Worm (Caenorhabditis elegans) whole organism, L2 larva: Measurements from ENCODE around the gene lact-8.

ENCODE experiments used
- R02D3.7 ChIP-seq: fragments of 150-350 bp; optimal IDR thresholded peaks from 2 replicates; lab custom pipeline; 2014; ENCODE audit warnings: missing biosample characterization, missing genetic modification characterization
- Y55F3AM.14 ChIP-seq: fragments of 200-800 bp; sonication (Bioruptor generic); optimal IDR thresholded peaks from 2 replicates; lab custom pipeline; 2018; ENCODE audit warnings: mild to moderate bottlenecking, missing genetic modification characterization, missing compliant biosample characterization
- ZK546.5 ChIP-seq: sonication (generic microtip); optimal IDR thresholded peaks from 2 replicates; lab custom pipeline; 2017; ENCODE audit warnings: missing biosample characterization, missing genetic modification characterization
- alr-1 ChIP-seq: fragments of 150-350 bp; optimal IDR thresholded peaks from 2 replicates; lab custom pipeline; 2014; ENCODE audit warnings: missing biosample characterization, missing genetic modification characterization
- ama-1 ChIP-seq: fragments of 150-350 bp; optimal IDR thresholded peaks from 2 replicates; lab custom pipeline; 2018; ENCODE audit warnings: inconsistent platforms
- lin-39 ChIP-seq: fragments of 150-350 bp; optimal IDR thresholded peaks from 2 replicates; lab custom pipeline; 2014; ENCODE audit warnings: missing biosample characterization, missing genetic modification reagents, missing genetic modification characterization
- mdl-1 ChIP-seq, 2 experiments: fragments of 150-350 bp in 1 of 2; sonication (generic microtip) in 1 of 2; optimal IDR thresholded peaks; 2 replicates each; lab custom pipeline; 2017; ENCODE audit warnings: missing biosample characterization in 2 of 2, missing genetic modification characterization in 2 of 2
- nhr-11 ChIP-seq: fragments of 150-350 bp; optimal IDR thresholded peaks from 2 replicates; lab custom pipeline; 2014; ENCODE audit warnings: missing biosample characterization, missing genetic modification characterization
- nhr-23 ChIP-seq: fragments of 150-350 bp; optimal IDR thresholded peaks from 2 replicates; lab custom pipeline; 2014; ENCODE audit warnings: missing biosample characterization, missing genetic modification reagents, missing genetic modification characterization
- nhr-77 ChIP-seq: fragments of 150-350 bp; optimal IDR thresholded peaks from 2 replicates; lab custom pipeline; 2014; ENCODE audit warnings: missing biosample characterization, missing genetic modification characterization
- peb-1 ChIP-seq: fragments of 150-350 bp; optimal IDR thresholded peaks from 2 replicates; lab custom pipeline; 2014; ENCODE audit warnings: missing biosample characterization, missing genetic modification characterization
- zag-1 ChIP-seq: fragments of 150-350 bp; optimal IDR thresholded peaks from 2 replicates; lab custom pipeline; 2014; ENCODE audit warnings: missing biosample characterization, missing genetic modification characterization
- ztf-11 ChIP-seq: sonication (generic microtip); optimal IDR thresholded peaks from 2 replicates; lab custom pipeline; 2017; ENCODE audit warnings: missing biosample characterization, missing genetic modification characterization

DNA sequence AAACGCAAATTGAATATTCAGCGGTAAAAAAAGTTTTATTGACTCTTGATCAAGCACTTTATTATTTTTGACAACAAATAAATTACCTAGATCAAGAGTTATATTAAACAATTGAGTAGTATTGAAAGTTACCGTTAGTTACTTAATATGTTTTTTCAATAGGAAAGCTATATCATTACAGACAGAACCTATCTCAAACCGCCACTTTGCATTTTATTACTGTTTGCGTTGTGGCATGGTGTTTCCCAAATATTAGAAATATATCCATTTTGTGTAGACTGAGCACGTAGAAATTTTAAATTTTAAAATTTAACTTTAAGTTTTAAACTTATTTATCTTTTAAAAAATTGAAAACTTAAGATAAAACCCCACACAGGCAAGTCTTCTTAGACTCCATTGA, 11.0 kb upstream of the lact-8 start:
- TF ChIP-seq ZK546.5 (tag; lab: Kevin White, UChicago) (no peak), Y55F3AM.14 (GFP tag; lab: Kevin White, UChicago) (no peak), nhr-11 (no peak), nhr-23 (no peak), peb-1 (tag; lab: Kevin White, UChicago) (no peak), nhr-77 (tag; lab: Kevin White, UChicago) (no peak), zag-1 (tag; lab: Kevin White, UChicago) (no peak), R02D3.7 (tag; lab: Kevin White, UChicago) (no peak), alr-1 (no peak), ztf-11 (no peak), mdl-1 (tag; optimal IDR thresholded peaks at IDR 0.05; lab: Kevin White, UChicago) (no peak), ama-1 (no peak), lin-39 (no peak)
